Worm (Caenorhabditis elegans) whole organism, L2 larva: ENCODE data around the gene rpl-36.A.

Experiments used
- Y55F3AM.14 ChIP-seq: fragments of 200-800 bp; sonication (Bioruptor generic); optimal IDR thresholded peaks from 2 replicates; lab custom pipeline; 2018; ENCODE audit warnings: mild to moderate bottlenecking, missing genetic modification characterization, missing compliant biosample characterization
- alr-1 ChIP-seq: fragments of 150-350 bp; optimal IDR thresholded peaks from 2 replicates; lab custom pipeline; 2014; ENCODE audit warnings: missing biosample characterization, missing genetic modification characterization
- ama-1 ChIP-seq: fragments of 150-350 bp; optimal IDR thresholded peaks from 2 replicates; lab custom pipeline; 2018; ENCODE audit warnings: inconsistent platforms
- crh-2 ChIP-seq: sonication (generic microtip); optimal IDR thresholded peaks from 2 replicates; lab custom pipeline; 2017; ENCODE audit warnings: missing biosample characterization, missing genetic modification characterization
- elt-3 ChIP-seq: sonication (generic microtip); optimal IDR thresholded peaks from 2 replicates; lab custom pipeline; 2017; ENCODE audit warnings: missing biosample characterization, missing genetic modification characterization
- fos-1 ChIP-seq: fragments of 150-350 bp; optimal IDR thresholded peaks from 2 replicates; lab custom pipeline; 2014; ENCODE audit warnings: missing biosample characterization, missing genetic modification characterization
- mbf-1 ChIP-seq: sonication (generic microtip); optimal IDR thresholded peaks from 2 replicates; lab custom pipeline; 2017; ENCODE audit warnings: missing biosample characterization, missing genetic modification characterization
- mdl-1 ChIP-seq, 2 experiments: fragments of 150-350 bp in 1 of 2; sonication (generic microtip) in 1 of 2; optimal IDR thresholded peaks; 2 replicates each; lab custom pipeline; 2017; ENCODE audit warnings: missing biosample characterization in 2 of 2, missing genetic modification characterization in 2 of 2
- nhr-12 ChIP-seq: fragments of 150-350 bp; optimal IDR thresholded peaks from 2 replicates; lab custom pipeline; 2014; ENCODE audit warnings: missing biosample characterization, missing genetic modification characterization
- nhr-237 ChIP-seq: fragments of 150-350 bp; optimal IDR thresholded peaks from 2 replicates; lab custom pipeline; 2014; ENCODE audit warnings: missing biosample characterization, missing genetic modification characterization
- unc-39 ChIP-seq: fragments of 150-350 bp; optimal IDR thresholded peaks from 2 replicates; lab custom pipeline; 2014; ENCODE audit warnings: missing biosample characterization, missing genetic modification characterization
- zag-1 ChIP-seq: fragments of 150-350 bp; optimal IDR thresholded peaks from 2 replicates; lab custom pipeline; 2014; ENCODE audit warnings: missing biosample characterization, missing genetic modification characterization

ce11 chrII:11132542-11132941, 35.5 kb upstream of the rpl-36.A start, which contains the start of gene F40F8.11:
- TF ChIP-seq unc-39 = no peak
- no peak for TF ChIP-seq mbf-1 (tag; lab: Kevin White, UChicago)
- TF ChIP-seq nhr-237 = no peak
- TF ChIP-seq zag-1 (tag; lab: Kevin White, UChicago) = no peak
- TF ChIP-seq Y55F3AM.14 (GFP tag; lab: Kevin White, UChicago) = no peak
- TF ChIP-seq crh-2 (tag; lab: Kevin White, UChicago) = peak; percentile 48
- no peak for TF ChIP-seq nhr-12 (tag; lab: Kevin White, UChicago)
- TF ChIP-seq ama-1 (lab: Kevin White, UChicago) = no peak
- TF ChIP-seq elt-3 (tag; lab: Kevin White, UChicago) = no peak
- no peak for TF ChIP-seq fos-1 (tag; lab: Kevin White, UChicago)
- no peak for TF ChIP-seq mdl-1 (tag; optimal IDR thresholded peaks at IDR 0.05; lab: Kevin White, UChicago)
- no peak for TF ChIP-seq alr-1
